Worm (Caenorhabditis elegans) whole organism, L1 larva: ENCODE results near the gene C45G9.4.

Experiments
- C16A3.4 ChIP-seq: fragments of 150-350 bp; optimal IDR thresholded peaks from 2 replicates; lab custom pipeline; 2014; ENCODE audit warnings: missing biosample characterization, missing genetic modification characterization
- F16B12.6 ChIP-seq: fragments of 150-350 bp; optimal IDR thresholded peaks from 2 replicates; lab custom pipeline; 2014; ENCODE audit warnings: missing biosample characterization, missing genetic modification characterization
- alr-1 ChIP-seq: fragments of 200-800 bp; sonication (Bioruptor generic); optimal IDR thresholded peaks from 2 replicates; lab custom pipeline; 2018; ENCODE audit warnings: borderline replicate concordance, mild to moderate bottlenecking, missing genetic modification characterization, missing compliant biosample characterization
- ceh-90 ChIP-seq: sonication (generic microtip); optimal IDR thresholded peaks from 2 replicates; lab custom pipeline; 2016; ENCODE audit warnings: missing genetic modification characterization, missing compliant biosample characterization
- fkh-10 ChIP-seq: sonication (generic microtip); optimal IDR thresholded peaks from 2 replicates; lab custom pipeline; 2017; ENCODE audit warnings: missing biosample characterization, missing genetic modification reagents, missing genetic modification characterization
- hlh-17 ChIP-seq: fragments of 200-800 bp; sonication (Bioruptor generic); optimal IDR thresholded peaks from 2 replicates; lab custom pipeline; 2018; ENCODE audit warnings: missing genetic modification characterization, mild to moderate bottlenecking, missing compliant biosample characterization, moderate library complexity, borderline replicate concordance
- nhr-12 ChIP-seq: sonication (generic microtip); optimal IDR thresholded peaks from 2 replicates; lab custom pipeline; 2017; ENCODE audit warnings: missing biosample characterization, missing genetic modification characterization
- nhr-237 ChIP-seq: fragments of 150-350 bp; optimal IDR thresholded peaks from 2 replicates; lab custom pipeline; 2014; ENCODE audit warnings: missing biosample characterization, missing genetic modification characterization
- nhr-76 ChIP-seq: sonication (generic microtip); optimal IDR thresholded peaks from 2 replicates; lab custom pipeline; 2017; ENCODE audit warnings: missing biosample characterization, missing genetic modification characterization
- tbx-2 ChIP-seq: sonication (generic microtip); optimal IDR thresholded peaks from 2 replicates; lab custom pipeline; 2016; ENCODE audit warnings: missing genetic modification characterization, missing compliant biosample characterization
- unc-130 ChIP-seq: fragments of 150-350 bp; optimal IDR thresholded peaks from 2 replicates; lab custom pipeline; 2017; ENCODE audit warnings: missing biosample characterization, missing genetic modification characterization, inconsistent platforms

DNA sequence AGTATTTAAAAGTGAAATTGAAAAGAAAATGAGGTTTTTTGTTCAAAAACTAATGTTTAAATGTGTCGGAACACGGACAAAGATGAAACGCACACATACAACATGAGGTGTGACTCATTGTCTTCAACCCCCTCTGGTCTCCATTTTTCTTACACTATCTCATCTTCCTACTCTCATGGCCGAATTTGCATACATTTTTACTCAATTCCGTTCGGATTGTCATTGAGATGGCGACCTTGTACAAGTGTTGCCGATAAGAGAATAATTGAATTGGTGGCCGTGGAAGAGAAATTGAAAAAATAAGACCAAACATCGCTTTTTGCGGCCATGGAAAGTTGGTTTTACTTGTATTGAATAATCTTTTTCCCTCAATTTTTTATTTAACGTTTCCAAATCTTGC lies 15.3 kb upstream of the C45G9.4 start, which contains the start of gene txbp-3:
- TF ChIP-seq nhr-237 (no peak), F16B12.6 (no peak), hlh-17 (GFP tag; lab: Kevin White, UChicago) (no peak), alr-1 (tag; lab: Kevin White, UChicago) (no peak), nhr-76 (no peak), fkh-10 (GFP tag; lab: Kevin White, UChicago) (no peak), unc-130 (tag; lab: Kevin White, UChicago) (no peak), tbx-2 (no peak), nhr-12 (tag; lab: Kevin White, UChicago) (no peak), C16A3.4 (tag; lab: Kevin White, UChicago) (peak; percentile 9), ceh-90 (tag; lab: Kevin White, UChicago) (no peak)
